Worm (Caenorhabditis elegans): ENCODE data around the gene srz-83.
A peak's percentile ranks its signal among the peaks of the same experiment; 100 is the strongest.

Gene srz-83

DNA sequence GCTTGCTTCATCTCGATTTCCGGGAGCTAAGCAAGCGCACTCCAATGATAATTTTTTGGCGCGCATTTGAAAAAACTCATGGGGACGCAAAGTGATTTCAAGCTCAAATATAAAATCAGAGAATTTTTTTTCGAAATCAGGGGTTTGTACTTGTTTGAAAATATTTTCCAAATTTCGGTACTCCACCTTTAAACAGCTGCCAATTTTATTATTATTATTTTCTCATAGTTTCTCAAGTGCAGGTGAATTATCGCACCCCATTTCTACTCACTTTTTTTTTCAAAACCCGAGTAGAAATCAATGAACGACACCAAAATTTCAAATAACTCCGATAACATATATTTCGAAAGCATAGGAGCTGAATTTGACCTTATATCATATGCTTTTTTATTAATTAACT lies at the start of gene srz-83:
TSS of gene srz-83 (plus strand) at position 301 of the 400 bp plus-strand sequence.
- TF ChIP-seq lin-15B (tag; optimal IDR thresholded peaks at IDR 0.05) (no peak), nhr-90 (tag; optimal IDR thresholded peaks at IDR 0.05; ENCODE audit: poor library complexity) (no peak)

DNA sequence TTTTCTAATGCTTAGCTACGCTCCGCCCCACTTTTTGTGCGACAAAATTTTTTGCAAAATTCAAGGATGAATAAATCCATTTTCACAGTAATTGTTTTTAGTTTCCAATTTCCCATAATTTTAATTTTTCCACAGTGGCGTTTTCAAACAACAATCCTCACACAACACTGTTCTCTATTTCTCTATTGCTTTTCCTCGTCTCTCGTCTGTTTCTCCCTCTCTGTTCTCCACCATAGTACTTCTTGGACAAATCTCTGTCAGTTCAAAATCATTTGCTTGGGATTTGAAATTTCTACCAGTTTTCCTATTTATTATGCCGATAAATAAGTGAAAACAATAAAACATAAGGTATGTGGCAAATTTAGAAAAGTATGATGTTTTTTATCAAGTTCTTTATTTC lies 41.0 kb upstream of the srz-83 start, which contains the start of gene F58E2.4:
TSS of gene F58E2.4 (plus strand) at position 134 of the 400 bp plus-strand sequence.
- TF ChIP-seq dpl-1 (GFP tag; optimal IDR thresholded peaks at IDR 0.05) (no peak), vab-15 (tag; optimal IDR thresholded peaks at IDR 0.05) (no peak), fkh-8 (tag; optimal IDR thresholded peaks at IDR 0.05) (no peak), rnt-1 (tag; optimal IDR thresholded peaks at IDR 0.05) (no peak), unc-98 (GFP tag; IDR thresholded peaks at IDR 0.05) (no peak), efl-1 (optimal IDR thresholded peaks at IDR 0.05) (peak in 1 of 2 experiments; percentile 53), efl-1 (GFP tag; optimal IDR thresholded peaks at IDR 0.05 in 1 of 2) (no peak), ceh-88 (GFP tag; IDR thresholded peaks at IDR 0.05) (no peak), blmp-1 (tag; optimal IDR thresholded peaks at IDR 0.05) (peak; percentile 21)

DNA sequence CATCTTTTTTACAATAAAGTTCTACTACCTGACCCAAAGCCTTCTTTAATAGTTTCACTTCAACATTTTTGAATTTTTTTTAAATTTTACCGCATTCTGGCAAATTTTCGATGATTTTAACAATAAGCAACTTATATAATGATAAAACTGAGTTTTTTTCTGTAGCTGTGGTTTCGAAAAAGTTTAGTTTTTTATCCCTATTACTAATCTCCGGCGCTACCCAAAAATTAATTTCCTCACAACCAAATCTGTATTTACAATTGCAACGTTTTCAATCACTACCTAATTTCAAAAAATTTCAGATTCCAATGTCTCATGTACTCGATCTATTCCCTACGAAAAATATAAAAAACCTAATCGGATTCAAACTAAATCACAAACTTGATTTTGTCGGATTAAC lies 37.1 kb upstream of the srz-83 start, which contains the start of gene F58E2.3:
TSS of gene F58E2.3 (plus strand) at position 301 of the 400 bp plus-strand sequence.
- TF ChIP-seq dsc-1 (tag; optimal IDR thresholded peaks at IDR 0.05) (no peak), hlh-4 (tag; optimal IDR thresholded peaks at IDR 0.05) (no peak), fos-1 (tag; optimal IDR thresholded peaks at IDR 0.05) (no peak), unc-98 (GFP tag; IDR thresholded peaks at IDR 0.05) (no peak), efl-1 (optimal IDR thresholded peaks at IDR 0.05) (no peak), efl-1 (GFP tag; optimal IDR thresholded peaks at IDR 0.05 in 1 of 2) (no peak), unc-130 (tag; optimal IDR thresholded peaks at IDR 0.05) (no peak), nhr-11 (tag; optimal IDR thresholded peaks at IDR 0.05) (no peak), rnt-1 (tag; optimal IDR thresholded peaks at IDR 0.05) (no peak), hlh-17 (GFP tag; optimal IDR thresholded peaks at IDR 0.05; ENCODE audit: borderline replicate concordance) (no peak), skn-1 (tag; optimal IDR thresholded peaks at IDR 0.05) (no peak), nhr-47 (tag; optimal IDR thresholded peaks at IDR 0.05) (no peak), dpl-1 (GFP tag; optimal IDR thresholded peaks at IDR 0.05) (no peak), ceh-8 (GFP tag; optimal IDR thresholded peaks at IDR 0.05) (no peak), nhr-77 (tag; optimal IDR thresholded peaks at IDR 0.05) (no peak), irx-1 (tag; optimal IDR thresholded peaks at IDR 0.05) (no peak), ceh-90 (tag; optimal IDR thresholded peaks at IDR 0.05) (no peak), lin-13 (GFP tag; optimal IDR thresholded peaks at IDR 0.05) (no peak), ztf-4 (tag; optimal IDR thresholded peaks at IDR 0.05) (no peak)

DNA sequence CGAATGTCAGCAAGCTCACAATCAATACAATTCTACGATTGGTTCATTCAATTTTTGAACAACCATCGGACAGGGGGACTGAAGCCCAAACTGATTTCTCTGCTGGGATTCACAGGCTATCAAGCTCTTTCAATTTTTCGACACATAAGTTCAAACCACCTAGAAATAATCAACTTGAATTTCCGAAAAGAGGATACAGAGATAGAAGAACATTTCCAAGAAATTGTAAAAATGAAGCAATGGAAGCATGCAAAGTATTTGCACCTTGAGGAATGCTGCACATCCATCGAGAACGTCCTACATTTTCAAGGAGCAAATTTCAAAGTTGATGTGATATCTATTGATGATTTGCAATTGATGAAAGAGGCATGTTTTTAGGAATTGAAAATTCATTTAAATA lies 36.5 kb upstream of the srz-83 start:
- no peak for TF ChIP-seq dpl-1 (GFP tag; optimal IDR thresholded peaks at IDR 0.05)
- TF ChIP-seq ceh-82 (tag; optimal IDR thresholded peaks at IDR 0.05), result no peak

DNA sequence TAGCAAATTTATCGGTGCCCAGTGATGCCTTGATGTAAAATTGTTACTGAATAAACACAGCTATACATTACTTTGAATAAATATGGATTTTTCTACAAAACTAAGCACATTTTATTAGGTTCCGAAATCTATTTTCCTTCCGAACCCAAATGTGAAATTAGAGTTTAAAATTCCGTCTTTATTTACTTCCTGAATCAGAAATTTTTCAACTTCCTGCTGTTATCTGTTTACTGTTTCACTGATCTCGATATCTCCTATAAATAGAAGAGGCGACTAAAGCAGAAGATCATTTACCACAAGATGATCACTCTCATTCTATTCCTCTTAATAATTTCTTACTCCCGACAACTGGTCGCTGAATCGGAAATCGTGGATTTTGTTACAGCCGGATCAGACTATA lies 34.5 kb upstream of the srz-83 start, which contains the start of gene F58E2.2:
TSS of gene F58E2.2 (plus strand) at position 301 of the 400 bp plus-strand sequence.
- TF ChIP-seq nhr-85 (tag) (peak; percentile 0), nhr-84 (tag; optimal IDR thresholded peaks at IDR 0.05) (no peak)

DNA sequence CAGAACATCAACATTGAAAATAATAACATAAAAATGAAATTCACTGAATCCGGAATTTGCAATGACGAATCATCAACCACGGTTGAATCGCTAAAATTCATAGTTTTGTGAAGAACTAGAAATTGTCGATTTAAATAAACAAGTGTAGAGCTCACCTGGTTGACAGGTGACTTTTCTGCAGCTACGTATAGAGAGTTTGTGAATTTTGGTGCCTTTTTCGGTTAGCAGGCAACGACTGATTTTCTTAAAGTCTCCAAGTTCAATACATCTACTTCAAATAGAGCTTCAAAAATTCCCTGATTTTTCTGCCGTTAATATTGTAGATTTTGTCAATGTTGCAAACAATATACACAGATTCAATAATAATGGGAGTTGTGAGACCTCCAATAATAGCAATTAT lies 27.1 kb upstream of the srz-83 start, which contains the start of gene srz-69:
TSS of gene srz-69 (minus strand) at position 101 of the 400 bp plus-strand sequence.
- TF ChIP-seq egl-13 (tag; optimal IDR thresholded peaks at IDR 0.05) (no peak), pag-3 (tag; optimal IDR thresholded peaks at IDR 0.05; ENCODE audit: borderline replicate concordance, insufficient read depth) (no peak), ceh-82 (tag; optimal IDR thresholded peaks at IDR 0.05) (no peak), mep-1 (tag; optimal IDR thresholded peaks at IDR 0.05) (no peak), nhr-76 (tag; optimal IDR thresholded peaks at IDR 0.05) (no peak), alr-1 (tag; optimal IDR thresholded peaks at IDR 0.05; ENCODE audit: borderline replicate concordance) (no peak), ztf-11 (tag; optimal IDR thresholded peaks at IDR 0.05) (no peak), efl-1 (optimal IDR thresholded peaks at IDR 0.05) (no peak), efl-1 (GFP tag; optimal IDR thresholded peaks at IDR 0.05 in 1 of 2) (no peak)
